Fruit fly (Drosophila melanogaster): Measurements from ENCODE around the gene smid.

smid gene

dm6 chr3L:7361095-7361522 is 20.3 kb upstream of the smid start:
- TF ChIP-seq CG9948 (tag; optimal IDR thresholded peaks at IDR 0.05) (peak; percentile 16), CG4496 (GFP tag; IDR thresholded peaks at IDR 0.05) (peak; percentile 81), CG8159 (tag; optimal IDR thresholded peaks at IDR 0.05) (no peak), CG15710 (tag; optimal IDR thresholded peaks at IDR 0.05) (no peak), CG34367 (tag; optimal IDR thresholded peaks at IDR 0.05) (no peak), CG14655 (GFP tag; optimal IDR thresholded peaks at IDR 0.05) (no peak), EcR (GFP tag; optimal IDR thresholded peaks at IDR 0.05) (no peak), fd96Ca (GFP tag; IDR thresholded peaks at IDR 0.05) (peak; percentile 79; the same call in 2 of the 3 replicates), CG17806 (tag; optimal IDR thresholded peaks at IDR 0.05) (no peak), CG12605 (GFP tag; IDR thresholded peaks at IDR 0.05) (peak; percentile 83), Pif1A (GFP tag; optimal IDR thresholded peaks at IDR 0.05) (peak; percentile 75), CG13204 (GFP tag; optimal IDR thresholded peaks at IDR 0.05) (no peak), Pif1B (GFP tag; optimal IDR thresholded peaks at IDR 0.05) (peak; percentile 61), CG32121 (GFP tag; IDR thresholded peaks at IDR 0.05) (no peak), rn (GFP tag; IDR thresholded peaks at IDR 0.05) (no peak), gl (tag; optimal IDR thresholded peaks at IDR 0.05) (peak; percentile 4), CG8301 (tag; optimal IDR thresholded peaks at IDR 0.05) (peak; percentile 26), Ets98B (GFP tag; IDR thresholded peaks at IDR 0.05) (peak; percentile 94), Snoo (tag; optimal IDR thresholded peaks at IDR 0.05) (no peak), CG10348 (GFP tag; IDR thresholded peaks at IDR 0.05) (no peak), D1 (tag; optimal IDR thresholded peaks at IDR 0.05) (no peak)

- TF ChIP-seq CG12605 (GFP tag; IDR thresholded peaks at IDR 0.05), result no peak
- no peak for TF ChIP-seq rn (GFP tag; IDR thresholded peaks at IDR 0.05)
- TF ChIP-seq fd96Ca (GFP tag; IDR thresholded peaks at IDR 0.05), result no peak
- TF ChIP-seq CG9948 (tag; optimal IDR thresholded peaks at IDR 0.05), result no peak
- TF ChIP-seq CG14655 (GFP tag; optimal IDR thresholded peaks at IDR 0.05), result no peak
- no peak for TF ChIP-seq CG4496 (GFP tag; IDR thresholded peaks at IDR 0.05)
- no peak for TF ChIP-seq CG10348 (GFP tag; IDR thresholded peaks at IDR 0.05)
- no peak for TF ChIP-seq EcR (GFP tag; optimal IDR thresholded peaks at IDR 0.05)
- no peak for TF ChIP-seq Snoo (tag; optimal IDR thresholded peaks at IDR 0.05)
- no peak for TF ChIP-seq CG32121 (GFP tag; IDR thresholded peaks at IDR 0.05)
- TF ChIP-seq Pif1A (GFP tag; optimal IDR thresholded peaks at IDR 0.05), result no peak
Observed at dm6 chr3L:7364717-7365278, 16.6 kb upstream of the smid start.

DNA sequence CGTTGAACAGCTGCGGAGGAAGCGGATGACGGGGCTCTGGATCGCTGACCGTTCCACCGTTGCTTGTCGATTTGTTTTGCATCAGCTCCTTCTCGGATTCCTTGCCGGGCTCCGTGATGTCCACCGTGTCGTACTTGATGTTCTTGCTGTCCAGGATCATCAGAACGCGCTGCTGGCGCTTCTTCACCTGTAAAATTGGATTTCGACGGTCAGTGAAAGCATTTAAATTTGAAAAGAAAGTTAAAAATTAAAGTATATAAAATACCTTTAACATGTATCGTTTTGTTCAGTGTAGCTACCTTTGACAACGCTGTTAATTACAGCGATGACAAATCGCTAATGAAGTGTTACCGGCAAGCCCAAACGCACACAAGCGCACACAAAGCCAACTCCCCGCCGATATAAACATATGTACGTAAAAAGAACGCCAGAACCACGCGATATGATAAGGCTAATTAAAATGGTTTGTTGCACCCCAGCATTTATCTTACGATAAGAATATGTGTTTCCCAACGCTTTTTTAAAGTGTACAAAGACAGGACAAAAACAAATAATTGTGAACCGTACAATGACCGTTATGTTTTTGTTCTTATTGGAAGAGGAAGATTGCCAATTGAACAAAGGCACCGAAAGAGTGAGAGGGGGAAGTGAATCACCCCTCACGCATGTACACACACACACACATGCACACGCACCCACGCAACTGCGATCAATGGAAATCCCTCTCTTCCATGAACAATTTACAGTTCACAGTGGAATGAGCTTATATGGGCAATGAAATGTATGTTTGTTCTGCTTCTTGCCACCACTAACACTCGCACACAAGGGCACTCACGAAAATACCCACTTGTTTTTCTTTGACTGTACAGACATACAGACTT is 13.4 kb upstream of the smid start:
- TF ChIP-seq Pif1B (GFP tag; optimal IDR thresholded peaks at IDR 0.05) (peak; percentile 18), CG10348 (GFP tag; IDR thresholded peaks at IDR 0.05) (no peak), CG8301 (tag; optimal IDR thresholded peaks at IDR 0.05) (peak; percentile 33), Snoo (tag; optimal IDR thresholded peaks at IDR 0.05) (peak; percentile 16), EcR (GFP tag; optimal IDR thresholded peaks at IDR 0.05) (peak; percentile 93), CG4496 (GFP tag; IDR thresholded peaks at IDR 0.05) (peak; percentile 60; the same call in 2 of the 3 replicates), CG9948 (tag; optimal IDR thresholded peaks at IDR 0.05) (no peak), CG8159 (tag; optimal IDR thresholded peaks at IDR 0.05) (peak; percentile 41), gl (tag; optimal IDR thresholded peaks at IDR 0.05) (no peak), D1 (tag; optimal IDR thresholded peaks at IDR 0.05) (no peak), CG13204 (GFP tag; optimal IDR thresholded peaks at IDR 0.05) (no peak), rn (GFP tag; IDR thresholded peaks at IDR 0.05) (no peak), fd96Ca (GFP tag; IDR thresholded peaks at IDR 0.05) (no peak), Pif1A (GFP tag; optimal IDR thresholded peaks at IDR 0.05) (peak; percentile 18), CG32121 (GFP tag; IDR thresholded peaks at IDR 0.05) (peak; percentile 43; the same call in 1 of the 2 replicates), CG34367 (tag; optimal IDR thresholded peaks at IDR 0.05) (no peak)

- TF ChIP-seq CG15710 (tag; optimal IDR thresholded peaks at IDR 0.05) (no peak), CG13204 (GFP tag; optimal IDR thresholded peaks at IDR 0.05) (no peak), EcR (GFP tag; optimal IDR thresholded peaks at IDR 0.05) (no peak), rn (GFP tag; IDR thresholded peaks at IDR 0.05) (no peak)
Observed at dm6 chr3L:7368934-7369333, 12.5 kb upstream of the smid start, which contains the start of gene Sh3beta. Sh3beta (minus strand) TSS chr3L:7369260.

DNA sequence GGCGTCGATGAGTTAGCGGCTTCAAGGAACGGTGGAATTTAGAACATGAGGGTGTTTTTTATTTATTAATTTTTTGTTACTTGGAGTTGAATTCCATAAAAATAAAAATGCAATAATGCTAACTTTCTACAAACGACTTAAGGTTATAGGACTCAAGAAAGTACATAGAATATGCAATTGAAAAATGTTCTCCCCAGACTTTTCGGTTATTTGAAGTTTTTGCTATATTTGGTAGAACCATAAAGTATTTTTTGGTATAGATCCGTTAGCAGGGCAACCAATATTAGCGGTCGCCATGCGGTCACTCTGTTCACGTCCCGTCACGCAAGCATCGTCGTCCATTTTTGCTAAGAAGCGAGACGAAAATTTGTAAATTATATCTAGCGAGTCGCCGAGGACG is 11.9 kb upstream of the smid start, which contains the start of gene akirin:
Gene akirin (plus strand): TSS at position 301 of the 400 bp plus-strand sequence.
- TF ChIP-seq CG17806 (tag; optimal IDR thresholded peaks at IDR 0.05), result no peak
- no peak for TF ChIP-seq CG8301 (tag; optimal IDR thresholded peaks at IDR 0.05)

DNA sequence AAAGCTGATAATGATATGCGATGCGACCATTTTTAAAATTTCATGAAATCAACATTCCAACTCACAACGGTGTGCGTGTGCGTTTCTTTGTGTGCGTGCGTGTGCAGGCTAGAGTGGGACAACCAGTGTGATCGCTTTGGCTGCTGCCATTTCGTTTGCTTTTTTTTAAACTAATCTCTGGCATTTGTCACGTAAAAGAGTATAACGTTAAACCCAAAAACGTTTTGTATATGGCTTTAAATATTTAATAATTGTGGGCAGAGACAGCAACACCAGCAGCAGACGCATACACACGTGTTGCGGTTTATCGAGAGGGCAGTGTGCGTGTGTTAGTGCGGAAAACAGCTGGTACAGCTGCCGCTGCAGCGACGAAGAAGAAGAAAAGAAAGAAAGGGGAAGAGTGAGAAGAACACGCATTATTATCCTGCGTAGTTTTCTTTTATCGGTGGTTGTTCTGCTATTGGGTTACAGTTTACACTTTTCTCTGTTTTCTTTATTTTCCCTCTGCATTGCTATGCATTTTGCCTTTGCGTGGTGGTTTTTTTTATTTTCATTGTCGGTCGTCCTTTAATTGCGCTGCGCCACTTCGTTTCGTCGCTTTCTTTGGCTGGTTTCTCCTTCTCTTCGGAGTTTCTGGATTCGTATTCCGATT is 11.1 kb upstream of the smid start:
- peak; percentile 33 for TF ChIP-seq EcR (GFP tag; optimal IDR thresholded peaks at IDR 0.05)
- TF ChIP-seq CG8301 (tag; optimal IDR thresholded peaks at IDR 0.05), result no peak
- no peak for TF ChIP-seq CG14655 (GFP tag; optimal IDR thresholded peaks at IDR 0.05)
- TF ChIP-seq Pif1A (GFP tag; optimal IDR thresholded peaks at IDR 0.05), result peak; percentile 1
- TF ChIP-seq D1 (tag; optimal IDR thresholded peaks at IDR 0.05), result no peak
- no peak for TF ChIP-seq Snoo (tag; optimal IDR thresholded peaks at IDR 0.05)
- peak; percentile 21 for TF ChIP-seq Pif1B (GFP tag; optimal IDR thresholded peaks at IDR 0.05)
- no peak for TF ChIP-seq CG10348 (GFP tag; IDR thresholded peaks at IDR 0.05)
